Worm (Caenorhabditis elegans): ENCODE results near the gene srz-91.
"Not testable (repeated sequence)": the region's sequence is repeated elsewhere in the genome, so short reads cannot be mapped to it uniquely, and the experiment has no call there.

The srz-91 gene

ce11 chrV:17607797-17608196 lies at the start of gene srz-91:
Gene srz-91, plus strand, starts transcription at chrV:17608097.
- no peak for TF ChIP-seq pes-1 (GFP tag; IDR thresholded peaks at IDR 0.05)
- TF ChIP-seq ama-1 (optimal IDR thresholded peaks at IDR 0.05), result no peak
- TF ChIP-seq ets-7 (tag; optimal IDR thresholded peaks at IDR 0.05), result no peak
- no peak for TF ChIP-seq sea-1 (GFP tag; conservative IDR thresholded peaks at IDR 0.05)
- no peak for TF ChIP-seq hnd-1 (tag; optimal IDR thresholded peaks at IDR 0.05)
- no peak for TF ChIP-seq hmg-4 (GFP tag; optimal IDR thresholded peaks at IDR 0.05)
- no peak for TF ChIP-seq scrt-1 (GFP tag; IDR thresholded peaks at IDR 0.05)
- TF ChIP-seq tbx-37 (GFP tag; conservative IDR thresholded peaks at IDR 0.05), result no peak
- TF ChIP-seq ceh-36 (tag; optimal IDR thresholded peaks at IDR 0.05), result no peak
- no peak for TF ChIP-seq F13C5.2 (tag; optimal IDR thresholded peaks at IDR 0.05)
- no peak for TF ChIP-seq B0310.2 (tag; optimal IDR thresholded peaks at IDR 0.05)
- TF ChIP-seq aly-1 (tag; optimal IDR thresholded peaks at IDR 0.05), result no peak
- TF ChIP-seq hmbx-1 (tag; optimal IDR thresholded peaks at IDR 0.05), result no peak
- no peak for TF ChIP-seq ceh-13 (GFP tag; optimal IDR thresholded peaks at IDR 0.05)
- no peak for TF ChIP-seq tra-4 (tag; optimal IDR thresholded peaks at IDR 0.05)

- TF ChIP-seq hnd-1 (tag; optimal IDR thresholded peaks at IDR 0.05) (no peak), pes-1 (GFP tag; IDR thresholded peaks at IDR 0.05) (no peak), ama-1 (optimal IDR thresholded peaks at IDR 0.05) (no peak), tbx-37 (GFP tag; conservative IDR thresholded peaks at IDR 0.05) (no peak), sea-1 (GFP tag; conservative IDR thresholded peaks at IDR 0.05) (no peak)
Measured at ce11 chrV:17558377-17558776, 49.5 kb upstream of the srz-91 start, which contains the start of gene fbxa-174. Gene fbxa-174, minus strand, starts transcription at chrV:17558477.

- no peak for TF ChIP-seq ceh-36 (tag; optimal IDR thresholded peaks at IDR 0.05)
- TF ChIP-seq ama-1 (optimal IDR thresholded peaks at IDR 0.05), result no peak
- no peak for TF ChIP-seq aly-1 (tag; optimal IDR thresholded peaks at IDR 0.05)
- TF ChIP-seq sea-1 (GFP tag; conservative IDR thresholded peaks at IDR 0.05), result no peak
- TF ChIP-seq flt-1 (GFP tag; IDR thresholded peaks at IDR 0.05), result no peak
- no peak for TF ChIP-seq tbx-11 (GFP tag; IDR thresholded peaks at IDR 0.05)
- no peak for TF ChIP-seq scrt-1 (GFP tag; IDR thresholded peaks at IDR 0.05)
- no peak for TF ChIP-seq ceh-13 (GFP tag; optimal IDR thresholded peaks at IDR 0.05)
- no peak for TF ChIP-seq tbx-37 (GFP tag; conservative IDR thresholded peaks at IDR 0.05)
- TF ChIP-seq F13C5.2 (tag; optimal IDR thresholded peaks at IDR 0.05), result no peak
- TF ChIP-seq hmbx-1 (tag; optimal IDR thresholded peaks at IDR 0.05), result no peak
- no peak for TF ChIP-seq pes-1 (GFP tag; IDR thresholded peaks at IDR 0.05)
- no peak for TF ChIP-seq hnd-1 (tag; optimal IDR thresholded peaks at IDR 0.05)
- TF ChIP-seq tra-4 (tag; optimal IDR thresholded peaks at IDR 0.05), result no peak
Measured at ce11 chrV:17558946-17559345, 49.0 kb upstream of the srz-91 start, which contains the start of gene fbxa-172. Gene fbxa-172, plus strand, starts transcription at chrV:17559246.

- no peak for TF ChIP-seq tra-4 (tag; optimal IDR thresholded peaks at IDR 0.05)
- TF ChIP-seq pes-1 (GFP tag; IDR thresholded peaks at IDR 0.05), result no peak
- no peak for TF ChIP-seq ceh-36 (tag; optimal IDR thresholded peaks at IDR 0.05)
- TF ChIP-seq tbx-11 (GFP tag; IDR thresholded peaks at IDR 0.05), result no peak
- TF ChIP-seq ama-1 (optimal IDR thresholded peaks at IDR 0.05), result no peak
- no peak for TF ChIP-seq F13C5.2 (tag; optimal IDR thresholded peaks at IDR 0.05)
- no peak for TF ChIP-seq tbx-37 (GFP tag; conservative IDR thresholded peaks at IDR 0.05)
- TF ChIP-seq ceh-13 (GFP tag; optimal IDR thresholded peaks at IDR 0.05), result no peak
- TF ChIP-seq scrt-1 (GFP tag; IDR thresholded peaks at IDR 0.05), result no peak
- TF ChIP-seq hnd-1 (tag; optimal IDR thresholded peaks at IDR 0.05), result no peak
- no peak for TF ChIP-seq hmg-4 (GFP tag; optimal IDR thresholded peaks at IDR 0.05)
- TF ChIP-seq hmbx-1 (tag; optimal IDR thresholded peaks at IDR 0.05), result no peak
- no peak for TF ChIP-seq aly-1 (tag; optimal IDR thresholded peaks at IDR 0.05)
- no peak for TF ChIP-seq flt-1 (GFP tag; IDR thresholded peaks at IDR 0.05)
- TF ChIP-seq ets-7 (tag; optimal IDR thresholded peaks at IDR 0.05), result no peak
- TF ChIP-seq B0310.2 (tag; optimal IDR thresholded peaks at IDR 0.05), result no peak
- TF ChIP-seq sea-1 (GFP tag; conservative IDR thresholded peaks at IDR 0.05), result no peak
Measured at ce11 chrV:17565903-17566302, 42.0 kb upstream of the srz-91 start, which contains the start of gene fbxa-171. Gene fbxa-171, minus strand, starts transcription at chrV:17566003.

- TF ChIP-seq aly-1 (tag; optimal IDR thresholded peaks at IDR 0.05) (no peak), ceh-13 (GFP tag; optimal IDR thresholded peaks at IDR 0.05) (no peak), B0310.2 (tag; optimal IDR thresholded peaks at IDR 0.05) (no peak), hmg-4 (GFP tag; optimal IDR thresholded peaks at IDR 0.05) (no peak), F13C5.2 (tag; optimal IDR thresholded peaks at IDR 0.05) (no peak), tra-4 (tag; optimal IDR thresholded peaks at IDR 0.05) (no peak), flt-1 (GFP tag; IDR thresholded peaks at IDR 0.05) (no peak), hnd-1 (tag; optimal IDR thresholded peaks at IDR 0.05) (no peak), ama-1 (optimal IDR thresholded peaks at IDR 0.05) (no peak), hmbx-1 (tag; optimal IDR thresholded peaks at IDR 0.05) (no peak), ets-7 (tag; optimal IDR thresholded peaks at IDR 0.05) (no peak), tbx-37 (GFP tag; conservative IDR thresholded peaks at IDR 0.05) (no peak), scrt-1 (GFP tag; IDR thresholded peaks at IDR 0.05) (no peak)
Measured at ce11 chrV:17566850-17567249, 41.0 kb upstream of the srz-91 start, which contains the start of gene C38D9.2. Gene C38D9.2, plus strand, starts transcription at chrV:17567150.

- TF ChIP-seq hmbx-1 (tag; optimal IDR thresholded peaks at IDR 0.05) (no peak), aly-1 (tag; optimal IDR thresholded peaks at IDR 0.05) (no peak), ceh-36 (tag; optimal IDR thresholded peaks at IDR 0.05) (no peak), B0310.2 (tag; optimal IDR thresholded peaks at IDR 0.05) (no peak), tra-4 (tag; optimal IDR thresholded peaks at IDR 0.05) (no peak), pes-1 (GFP tag; IDR thresholded peaks at IDR 0.05) (no peak), flt-1 (GFP tag; IDR thresholded peaks at IDR 0.05) (no peak), F13C5.2 (tag; optimal IDR thresholded peaks at IDR 0.05) (no peak), ets-7 (tag; optimal IDR thresholded peaks at IDR 0.05) (no peak), tbx-37 (GFP tag; conservative IDR thresholded peaks at IDR 0.05) (no peak)
Measured at ce11 chrV:17580017-17580416, 27.9 kb upstream of the srz-91 start.

ce11 chrV:17584352-17584843 lies 23.5 kb upstream of the srz-91 start, which contains the start of gene fbxa-133:
Gene fbxa-133, plus strand, starts transcription at chrV:17584793.
- TF ChIP-seq hmbx-1 (tag; optimal IDR thresholded peaks at IDR 0.05); F13C5.2 (tag; optimal IDR thresholded peaks at IDR 0.05); scrt-1 (GFP tag; IDR thresholded peaks at IDR 0.05): not testable (repeated sequence)

Data from whole organism, early embryonic.